Fruit fly (Drosophila melanogaster) whole organism, prepupa: Measurements from ENCODE around the gene Rab39.

Experiments
- Blimp-1 ChIP-seq: fragments of 200-800 bp; sonication (Bioruptor generic); optimal IDR thresholded peaks from 3 replicates; lab custom pipeline; 2017; ENCODE audit warnings: missing biosample characterization, missing genetic modification characterization, mild to moderate bottlenecking, moderate library complexity, missing genetic modification reagents
- CG11294 ChIP-seq: fragments of 200-800 bp; sonication (Bioruptor generic); IDR thresholded peaks from 2 replicates; pipeline ENCODE4 v1.3.6; 2022; ENCODE audit warnings: missing biosample characterization, missing genetic modification characterization
- CG11902 ChIP-seq: fragments of 200-800 bp; sonication (Bioruptor generic); optimal IDR thresholded peaks from 3 replicates; lab custom pipeline; 2016; ENCODE audit warnings: missing biosample characterization, missing genetic modification characterization
- CG1621 ChIP-seq: fragments of 200-800 bp; sonication (Bioruptor generic); optimal IDR thresholded peaks from 3 replicates; lab custom pipeline; 2018; ENCODE audit warnings: missing biosample characterization, mild to moderate bottlenecking, missing genetic modification characterization
- CG16779 ChIP-seq: fragments of 200-800 bp; sonication (Bioruptor generic); optimal IDR thresholded peaks from 3 replicates; lab custom pipeline; 2017; ENCODE audit warnings: missing biosample characterization, mild to moderate bottlenecking, missing genetic modification characterization
- CG3032 ChIP-seq: fragments of 200-800 bp; optimal IDR thresholded peaks from 2 replicates; lab custom pipeline; 2019; ENCODE audit warnings: missing biosample characterization, mild to moderate bottlenecking, missing genetic modification characterization, moderate library complexity
- CG32006 ChIP-seq: fragments of 200-800 bp; sonication (Bioruptor generic); optimal IDR thresholded peaks from 3 replicates; lab custom pipeline; 2017; ENCODE audit warnings: missing biosample characterization, mild to moderate bottlenecking, missing genetic modification characterization
- CG34406 ChIP-seq: fragments of 200-800 bp; sonication (Bioruptor generic); optimal IDR thresholded peaks from 3 replicates; lab custom pipeline; 2016; ENCODE audit warnings: missing biosample characterization, missing genetic modification characterization
- CG3919 ChIP-seq: fragments of 200-800 bp; sonication (Bioruptor generic); optimal IDR thresholded peaks from 3 replicates; lab custom pipeline; 2016; ENCODE audit warnings: missing biosample characterization, missing genetic modification characterization
- CG4318 ChIP-seq: fragments of 200-800 bp; sonication (Bioruptor generic); optimal IDR thresholded peaks from 3 replicates; lab custom pipeline; 2017; ENCODE audit warnings: missing biosample characterization, mild to moderate bottlenecking, missing genetic modification characterization
- CG6163 ChIP-seq: fragments of 200-800 bp; sonication (Bioruptor generic); IDR thresholded peaks from 3 replicates; pipeline ENCODE4 v1.3.6; 2022; ENCODE audit warnings: missing biosample characterization, missing genetic modification characterization
- CG6808 ChIP-seq: fragments of 200-800 bp; sonication (Bioruptor generic); optimal IDR thresholded peaks from 3 replicates; lab custom pipeline; 2017; ENCODE audit warnings: missing biosample characterization, missing genetic modification characterization, mild to moderate bottlenecking, moderate library complexity, missing genetic modification reagents
- CG7368 ChIP-seq: fragments of 200-800 bp; sonication (Bioruptor generic); optimal IDR thresholded peaks from 3 replicates; lab custom pipeline; 2016; ENCODE audit warnings: missing biosample characterization, missing genetic modification characterization
- CG8119 ChIP-seq: fragments of 200-800 bp; sonication (Bioruptor generic); IDR thresholded peaks from 3 replicates; pipeline ENCODE4 v1.3.6; 2022; ENCODE audit warnings: missing biosample characterization, missing genetic modification characterization
- CG8319 ChIP-seq: fragments of 200-800 bp; sonication (Bioruptor generic); optimal IDR thresholded peaks from 3 replicates; lab custom pipeline; 2016; ENCODE audit warnings: missing biosample characterization, missing genetic modification characterization
- CG8632 ChIP-seq: fragments of 200-800 bp; sonication (Bioruptor generic); optimal IDR thresholded peaks from 3 replicates; lab custom pipeline; 2016; ENCODE audit warnings: missing biosample characterization, missing genetic modification characterization
- CG9139 ChIP-seq: fragments of 200-800 bp; sonication (Bioruptor generic); optimal IDR thresholded peaks from 3 replicates; lab custom pipeline; 2017; ENCODE audit warnings: missing biosample characterization, mild to moderate bottlenecking, missing genetic modification characterization
- Eip78C ChIP-seq: fragments of 200-800 bp; sonication (Bioruptor generic); peaks from one replicate; lab custom pipeline; 2016; ENCODE audit warnings: missing biosample characterization, missing genetic modification characterization
- Eip93F ChIP-seq: fragments of 200-800 bp; sonication (Bioruptor generic); optimal IDR thresholded peaks from 2 replicates; lab custom pipeline; 2016; ENCODE audit warnings: missing biosample characterization, mild to moderate bottlenecking, missing genetic modification characterization
- Ets21C ChIP-seq: fragments of 200-800 bp; sonication (Bioruptor generic); optimal IDR thresholded peaks from 3 replicates; lab custom pipeline; 2016; ENCODE audit warnings: missing biosample characterization, missing genetic modification characterization
- Ets96B ChIP-seq: fragments of 200-800 bp; optimal IDR thresholded peaks from 2 replicates; lab custom pipeline; 2019; ENCODE audit warnings: missing biosample characterization, mild to moderate bottlenecking, missing genetic modification characterization, moderate library complexity
- Gug ChIP-seq: fragments of 200-800 bp; sonication (Bioruptor generic); IDR thresholded peaks from 2 replicates; pipeline ENCODE4 v1.3.6; 2022; ENCODE audit warnings: missing biosample characterization, missing genetic modification characterization
- Hr39 ChIP-seq: fragments of 200-800 bp; sonication (Bioruptor generic); optimal IDR thresholded peaks from 2 replicates; lab custom pipeline; 2016; ENCODE audit warnings: missing biosample characterization, missing genetic modification characterization
- Hr4 ChIP-seq: fragments of 200-800 bp; sonication (Bioruptor generic); optimal IDR thresholded peaks from 3 replicates; lab custom pipeline; 2016; ENCODE audit warnings: missing biosample characterization, missing genetic modification characterization
- Met ChIP-seq: fragments of 200-800 bp; sonication (Bioruptor generic); optimal IDR thresholded peaks from 3 replicates; lab custom pipeline; 2016; ENCODE audit warnings: missing biosample characterization, missing genetic modification characterization
- OdsH ChIP-seq: fragments of 200-800 bp; sonication (Bioruptor generic); optimal IDR thresholded peaks from 3 replicates; lab custom pipeline; 2016; ENCODE audit warnings: missing biosample characterization, missing genetic modification characterization
- Smox ChIP-seq: fragments of 200-800 bp; sonication (Bioruptor generic); optimal IDR thresholded peaks from 3 replicates; lab custom pipeline; 2016; ENCODE audit warnings: missing biosample characterization, missing genetic modification characterization
- Sox102F ChIP-seq: fragments of 200-800 bp; sonication (Bioruptor generic); optimal IDR thresholded peaks from 2 replicates; lab custom pipeline; 2016; ENCODE audit warnings: missing biosample characterization, mild to moderate bottlenecking, missing genetic modification characterization
- cyc ChIP-seq: fragments of 200-800 bp; sonication (Bioruptor generic); optimal IDR thresholded peaks from 3 replicates; lab custom pipeline; 2016; ENCODE audit warnings: missing biosample characterization, missing genetic modification characterization
- dac ChIP-seq: fragments of 200-800 bp; sonication (Bioruptor generic); optimal IDR thresholded peaks from 2 replicates; lab custom pipeline; 2017; ENCODE audit warnings: missing biosample characterization, mild to moderate bottlenecking, missing genetic modification characterization
- dsx ChIP-seq: fragments of 200-800 bp; optimal IDR thresholded peaks from 3 replicates; lab custom pipeline; 2019; ENCODE audit warnings: missing biosample characterization, mild to moderate bottlenecking, missing genetic modification characterization, moderate library complexity; ENCODE audit not compliant: poor library complexity, severe bottlenecking
- eg ChIP-seq: fragments of 200-800 bp; sonication (Bioruptor generic); IDR thresholded peaks from 3 replicates; pipeline ENCODE4 v1.3.6; 2022; ENCODE audit warnings: missing biosample characterization, missing genetic modification characterization
- esn ChIP-seq: fragments of 200-800 bp; sonication (Bioruptor generic); optimal IDR thresholded peaks from 2 replicates; lab custom pipeline; 2016; ENCODE audit warnings: missing biosample characterization, mild to moderate bottlenecking, missing genetic modification characterization, moderate library complexity
- fd85E ChIP-seq: fragments of 200-800 bp; sonication (Bioruptor generic); optimal IDR thresholded peaks from 3 replicates; lab custom pipeline; 2016; ENCODE audit warnings: missing biosample characterization, missing genetic modification characterization
- fkh ChIP-seq: fragments of 200-800 bp; sonication (Bioruptor generic); optimal IDR thresholded peaks from 3 replicates; lab custom pipeline; 2017; ENCODE audit warnings: missing biosample characterization, mild to moderate bottlenecking, missing genetic modification characterization, moderate library complexity
- lz ChIP-seq: fragments of 200-800 bp; sonication (Bioruptor generic); optimal IDR thresholded peaks from 3 replicates; lab custom pipeline; 2016; ENCODE audit warnings: missing biosample characterization, missing genetic modification characterization
- salr ChIP-seq, 2 experiments: fragments of 200-800 bp; sonication (Bioruptor generic); optimal IDR thresholded peaks; 3 replicates each; lab custom pipeline; 2016 to 2018; ENCODE audit warnings: missing biosample characterization in 2 of 2, missing genetic modification characterization in 2 of 2, mild to moderate bottlenecking in 1 of 2
- ss ChIP-seq, 2 experiments: fragments of 200-800 bp; sonication (Bioruptor generic); optimal IDR thresholded peaks; 2 replicates in 1 of 2; 3 replicates in 1 of 2; lab custom pipeline; 2017 to 2018; ENCODE audit warnings: mild to moderate bottlenecking in 2 of 2, missing biosample characterization in 2 of 2, missing genetic modification characterization in 2 of 2, moderate library complexity in 1 of 2
- svp ChIP-seq: fragments of 200-800 bp; sonication (Bioruptor generic); peaks from one replicate; lab custom pipeline; 2016; ENCODE audit warnings: missing biosample characterization, missing genetic modification characterization
- topi ChIP-seq: fragments of 200-800 bp; sonication (Bioruptor generic); optimal IDR thresholded peaks from 3 replicates; lab custom pipeline; 2016; ENCODE audit warnings: missing biosample characterization, missing genetic modification characterization
- vri ChIP-seq: fragments of 200-800 bp; sonication (Bioruptor generic); optimal IDR thresholded peaks from 3 replicates; lab custom pipeline; 2016; ENCODE audit warnings: missing biosample characterization, mild to moderate bottlenecking, missing genetic modification characterization

The Rab39 gene

DNA sequence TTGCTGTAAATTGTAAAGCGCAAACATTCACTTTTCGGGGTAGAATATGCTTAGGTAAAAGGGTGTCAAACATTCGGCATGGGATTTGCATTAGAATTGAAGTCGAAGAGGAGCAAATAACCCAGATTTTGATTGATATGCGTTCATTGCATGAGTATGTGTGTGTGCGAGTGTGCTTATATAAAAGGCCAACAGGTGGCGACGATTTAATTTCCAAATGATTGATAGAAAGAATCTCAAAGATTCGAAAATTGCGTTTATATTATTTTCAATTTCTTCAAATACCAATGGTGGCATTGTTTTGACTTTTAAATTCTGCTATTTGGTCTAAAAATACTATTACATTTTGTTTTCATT is 30.9 kb upstream of the Rab39 start:
- TF ChIP-seq esn (GFP tag; lab: Kevin White, UChicago) (no peak), CG6163 (GFP tag; lab: Robert Waterston, UW) (no peak), Hr4 (GFP tag; lab: Kevin White, UChicago) (no peak), CG3032 (tag; lab: Kevin White, UChicago) (no peak)
- TF ChIP-seq, all 60 proteins: peak for 0

DNA sequence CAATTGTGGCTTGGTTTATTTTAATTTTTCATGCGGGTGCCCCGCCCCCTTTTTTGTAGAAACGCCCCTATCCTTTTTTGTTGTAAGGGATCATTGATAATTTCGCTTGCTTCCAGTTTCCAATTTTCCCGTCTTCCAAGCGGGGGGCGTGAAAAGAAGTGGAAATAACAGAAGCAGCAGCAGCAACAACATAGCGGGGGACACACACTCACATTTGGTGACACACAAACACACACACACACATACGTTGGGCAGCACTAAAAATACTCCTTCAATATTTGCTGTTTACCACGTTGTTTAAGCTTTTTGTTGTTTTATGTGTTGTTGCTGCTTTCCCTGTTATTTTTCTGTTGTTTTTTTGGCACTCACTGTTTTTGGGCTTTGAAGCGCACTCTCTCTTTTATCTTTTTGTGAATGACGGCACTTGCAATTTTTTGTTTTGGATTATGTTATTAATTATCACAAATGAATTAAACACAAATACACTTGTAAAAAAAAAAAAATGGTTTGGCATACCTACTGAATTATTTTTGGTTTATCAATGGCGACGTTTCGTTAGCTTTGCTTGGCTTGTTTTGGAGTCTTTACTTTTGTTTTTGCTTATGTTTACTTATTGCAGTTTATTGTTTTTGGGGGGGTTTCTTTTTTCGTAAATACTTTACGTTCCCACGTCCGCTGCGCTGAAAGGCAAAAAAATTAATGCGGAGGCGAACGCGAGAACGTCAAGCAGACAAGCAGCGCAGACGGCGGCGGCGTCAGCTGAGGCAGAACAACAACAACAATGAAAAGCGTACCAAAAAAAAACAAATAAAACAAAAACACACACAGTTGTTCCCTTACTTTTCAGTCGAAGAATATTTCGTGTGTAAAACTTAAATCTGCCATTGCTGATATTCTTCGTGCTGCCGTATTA is 30.2 kb upstream of the Rab39 start:
- TF ChIP-seq Eip93F (no peak), CG9139 (GFP tag; lab: Kevin White, UChicago) (no peak), vri (GFP tag; lab: Kevin White, UChicago) (peak; percentile 36), Ets21C (GFP tag; lab: Kevin White, UChicago) (no peak), fkh (GFP tag; lab: Kevin White, UChicago) (peak; percentile 48), CG8632 (GFP tag; lab: Kevin White, UChicago) (no peak), ss (GFP tag; optimal IDR thresholded peaks at IDR 0.05; lab: Kevin White, UChicago) (no peak), Met (GFP tag; lab: Kevin White, UChicago) (peak; percentile 29), eg (no peak; the same call in 2 of the 3 replicates), Hr39 (GFP tag; lab: Kevin White, UChicago) (peak; percentile 25), Ets96B (tag; lab: Kevin White, UChicago) (no peak), lz (peak; percentile 6), esn (GFP tag; lab: Kevin White, UChicago) (no peak), topi (GFP tag; lab: Kevin White, UChicago) (peak; percentile 24), OdsH (GFP tag; lab: Kevin White, UChicago) (peak; percentile 0), Smox (peak; percentile 10), svp (GFP tag; lab: Kevin White, UChicago) (peak; percentile 71), Eip78C (GFP tag; lab: Kevin White, UChicago) (peak; percentile 74), CG6163 (GFP tag; lab: Robert Waterston, UW) (peak; percentile 7; the same call in 2 of the 3 replicates), CG1621 (tag; lab: Kevin White, UChicago) (no peak), Sox102F (GFP tag; lab: Kevin White, UChicago) (peak; percentile 41)

DNA sequence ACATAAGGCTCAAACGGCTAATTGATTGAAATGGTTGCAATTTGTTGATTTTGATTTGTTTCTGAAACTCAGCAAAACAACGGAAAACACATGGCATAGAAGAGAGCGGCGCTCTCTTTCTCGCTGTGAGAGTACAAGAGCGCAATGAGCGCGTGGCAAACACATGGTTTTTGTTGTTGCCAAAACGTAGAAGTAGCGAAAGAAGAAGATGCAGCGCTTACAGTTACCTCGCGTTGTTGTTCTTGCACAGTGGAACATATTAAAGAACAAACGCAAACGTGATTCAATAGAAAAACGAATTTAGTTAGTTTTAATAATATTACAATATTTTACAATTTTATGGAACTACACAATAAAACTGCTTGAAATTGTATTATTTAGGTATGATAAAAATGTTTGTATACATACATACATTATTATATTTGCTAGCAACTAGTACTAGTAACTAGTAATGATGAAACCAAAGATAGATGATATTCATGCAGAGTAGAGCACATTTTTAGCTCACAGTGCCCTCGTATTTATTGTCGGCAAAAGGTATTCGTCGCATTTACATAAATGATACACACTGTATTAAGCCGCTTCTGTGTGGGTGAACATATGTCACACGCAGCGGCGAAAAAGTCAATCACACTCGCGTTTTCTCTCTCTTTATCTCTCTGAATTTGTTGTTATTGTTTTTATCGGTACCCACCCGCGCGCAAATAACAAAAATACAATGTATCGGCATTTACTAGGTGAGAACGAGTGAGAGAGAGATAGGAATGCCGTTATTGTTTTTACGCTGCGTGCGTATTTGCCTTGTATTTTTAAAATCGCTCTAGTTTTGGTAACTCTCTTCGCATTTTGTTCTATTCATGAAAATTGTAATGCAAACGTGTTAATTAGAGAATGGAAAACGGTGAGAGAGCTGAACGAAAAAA is 29.3 kb upstream of the Rab39 start:
- TF ChIP-seq CG3919 (GFP tag; lab: Kevin White, UChicago) (peak; percentile 94), fd85E (GFP tag; lab: Kevin White, UChicago) (peak; percentile 41), CG11294 (peak; percentile 83), ss (GFP tag; optimal IDR thresholded peaks at IDR 0.05; lab: Kevin White, UChicago) (peak; percentile 83 to 95), CG4318 (GFP tag; lab: Kevin White, UChicago) (peak; percentile 94), Hr4 (GFP tag; lab: Kevin White, UChicago) (peak; percentile 91), Sox102F (GFP tag; lab: Kevin White, UChicago) (peak; percentile 92), CG6808 (GFP tag; lab: Kevin White, UChicago) (peak; percentile 86), Ets21C (GFP tag; lab: Kevin White, UChicago) (peak; percentile 87), CG1621 (tag; lab: Kevin White, UChicago) (peak; percentile 80), CG8119 (GFP tag; lab: Robert Waterston, UW) (peak; percentile 90), svp (GFP tag; lab: Kevin White, UChicago) (peak; percentile 96), Gug (GFP tag; lab: Robert Waterston, UW) (peak; percentile 88), vri (GFP tag; lab: Kevin White, UChicago) (peak; percentile 78), dac (peak; percentile 89), Blimp-1 (GFP tag; lab: Kevin White, UChicago) (peak; percentile 84), Eip78C (GFP tag; lab: Kevin White, UChicago) (peak; percentile 99), CG32006 (GFP tag; lab: Kevin White, UChicago) (peak; percentile 96), CG8632 (GFP tag; lab: Kevin White, UChicago) (peak; percentile 92), Smox (peak; percentile 94), dsx (peak; percentile 99), CG7368 (GFP tag; lab: Kevin White, UChicago) (peak; percentile 90), CG16779 (peak; percentile 88), cyc (GFP tag; lab: Kevin White, UChicago) (peak; percentile 91), CG8319 (GFP tag; lab: Kevin White, UChicago) (peak; percentile 92), salr (GFP tag; optimal IDR thresholded peaks at IDR 0.05; lab: Kevin White, UChicago) (peak; percentile 78 to 95), Ets96B (tag; lab: Kevin White, UChicago) (peak; percentile 92), CG34406 (GFP tag; lab: Kevin White, UChicago) (peak; percentile 93), CG11902 (GFP tag; lab: Kevin White, UChicago) (peak; percentile 86)
